Worm (Caenorhabditis elegans) whole organism, L3 larva: ENCODE results near the gene Y70G10A.4.
"Not testable (repeated sequence)": the region's sequence is repeated elsewhere in the genome, so short reads cannot be mapped to it uniquely, and the experiment has no call there.

Source experiments
- R02D3.7 ChIP-seq: fragments of 150-350 bp; optimal IDR thresholded peaks from 2 replicates; lab custom pipeline; 2014; ENCODE audit warnings: missing biosample characterization, missing genetic modification characterization
- ZK546.5 ChIP-seq: sonication (generic microtip); optimal IDR thresholded peaks from 2 replicates; lab custom pipeline; 2017; ENCODE audit warnings: missing biosample characterization, missing genetic modification characterization
- aly-2 ChIP-seq: fragments of 150-350 bp; optimal IDR thresholded peaks from 2 replicates; lab custom pipeline; 2014; ENCODE audit warnings: missing biosample characterization, missing genetic modification characterization
- ama-1 ChIP-seq: fragments of 150-350 bp; optimal IDR thresholded peaks from 2 replicates; lab custom pipeline; 2018
- ceh-28 ChIP-seq: fragments of 150-350 bp; optimal IDR thresholded peaks from 2 replicates; lab custom pipeline; 2014; ENCODE audit warnings: missing biosample characterization, missing genetic modification reagents, missing genetic modification characterization
- ceh-82 ChIP-seq: fragments of 150-350 bp; optimal IDR thresholded peaks from 2 replicates; lab custom pipeline; 2014; ENCODE audit warnings: missing biosample characterization, missing genetic modification characterization
- daf-12 ChIP-seq: fragments of 150-350 bp; optimal IDR thresholded peaks from 2 replicates; lab custom pipeline; 2014; ENCODE audit warnings: missing biosample characterization, missing genetic modification reagents, missing genetic modification characterization
- egl-27 ChIP-seq: sonication (generic microtip); optimal IDR thresholded peaks from 4 replicates; lab custom pipeline; 2017; ENCODE audit warnings: missing biosample characterization, missing genetic modification reagents, missing genetic modification characterization
- egl-5 ChIP-seq: fragments of 150-350 bp; optimal IDR thresholded peaks from 2 replicates; lab custom pipeline; 2017; ENCODE audit warnings: missing biosample characterization, missing genetic modification reagents, missing genetic modification characterization, inconsistent platforms
- elt-1 ChIP-seq: fragments of 150-350 bp; optimal IDR thresholded peaks from 2 replicates; lab custom pipeline; 2014; ENCODE audit warnings: missing biosample characterization, missing genetic modification characterization
- elt-2 ChIP-seq: sonication (generic microtip); optimal IDR thresholded peaks from 2 replicates; lab custom pipeline; 2016; ENCODE audit warnings: missing genetic modification reagents, mild to moderate bottlenecking, missing genetic modification characterization, missing compliant biosample characterization
- elt-3 ChIP-seq, 3 experiments: fragments of 150-350 bp in 1 of 3; sonication (generic microtip) in 2 of 3; optimal IDR thresholded peaks; 2 replicates in 2 of 3; 4 replicates in 1 of 3; lab custom pipeline; 2014 to 2017; ENCODE audit warnings: missing biosample characterization in 3 of 3, missing genetic modification characterization in 3 of 3
- eor-1 ChIP-seq, 2 experiments: fragments of 150-350 bp; optimal IDR thresholded peaks; 2 replicates each; lab custom pipeline; 2014 to 2018; ENCODE audit warnings: missing biosample characterization in 2 of 2, missing genetic modification characterization in 2 of 2
- hmg-11 ChIP-seq: sonication (generic microtip); optimal IDR thresholded peaks from 2 replicates; lab custom pipeline; 2016; ENCODE audit warnings: missing genetic modification characterization, missing compliant biosample characterization
- jun-1 ChIP-seq: fragments of 150-350 bp; optimal IDR thresholded peaks from 2 replicates; lab custom pipeline; 2014; ENCODE audit warnings: missing biosample characterization, missing genetic modification reagents, missing genetic modification characterization
- lin-15B ChIP-seq: fragments of 150-350 bp; optimal IDR thresholded peaks from 2 replicates; lab custom pipeline; 2014; ENCODE audit warnings: missing biosample characterization, missing genetic modification characterization
- lin-39 ChIP-seq: fragments of 150-350 bp; optimal IDR thresholded peaks from 2 replicates; lab custom pipeline; 2018; ENCODE audit warnings: missing biosample characterization, missing genetic modification reagents, missing genetic modification characterization
- lsy-12 ChIP-seq: sonication (generic microtip); optimal IDR thresholded peaks from 2 replicates; lab custom pipeline; 2016; ENCODE audit warnings: mild to moderate bottlenecking, missing genetic modification characterization, missing compliant biosample characterization
- mdl-1 ChIP-seq: fragments of 150-350 bp; optimal IDR thresholded peaks from 2 replicates; lab custom pipeline; 2014; ENCODE audit warnings: missing biosample characterization, missing genetic modification characterization
- nfya-1 ChIP-seq: sonication (generic microtip); optimal IDR thresholded peaks from 2 replicates; lab custom pipeline; 2017; ENCODE audit warnings: missing genetic modification characterization, mild to moderate bottlenecking, missing compliant biosample characterization, antibody characterized with exemption, moderate library complexity; ENCODE audit not compliant: insufficient read depth
- nhr-11 ChIP-seq: fragments of 150-350 bp; optimal IDR thresholded peaks from 2 replicates; lab custom pipeline; 2014; ENCODE audit warnings: missing biosample characterization, missing genetic modification characterization
- nhr-23 ChIP-seq: fragments of 150-350 bp; optimal IDR thresholded peaks from 2 replicates; lab custom pipeline; 2014; ENCODE audit warnings: missing biosample characterization, missing genetic modification reagents, missing genetic modification characterization
- nhr-25 ChIP-seq: sonication (generic microtip); optimal IDR thresholded peaks from 2 replicates; lab custom pipeline; 2017; ENCODE audit warnings: missing biosample characterization, missing genetic modification characterization
- nhr-43 ChIP-seq: sonication (generic microtip); optimal IDR thresholded peaks from 2 replicates; lab custom pipeline; 2016; ENCODE audit warnings: mild to moderate bottlenecking, missing genetic modification characterization, missing compliant biosample characterization; ENCODE audit not compliant: poor library complexity, severe bottlenecking
- nhr-67 ChIP-seq: fragments of 150-350 bp; optimal IDR thresholded peaks from 2 replicates; lab custom pipeline; 2014; ENCODE audit warnings: missing biosample characterization, missing genetic modification characterization
- nhr-76 ChIP-seq: fragments of 150-350 bp; sonication (generic microtip); optimal IDR thresholded peaks from 5 replicates; lab custom pipeline; 2014; ENCODE audit warnings: missing biosample characterization, missing genetic modification characterization
- nhr-77 ChIP-seq: fragments of 150-350 bp; optimal IDR thresholded peaks from 2 replicates; lab custom pipeline; 2014; ENCODE audit warnings: missing biosample characterization, missing genetic modification characterization
- pha-4 ChIP-seq: fragments of 150-350 bp; optimal IDR thresholded peaks from 2 replicates; lab custom pipeline; 2014; ENCODE audit warnings: missing biosample characterization, missing genetic modification reagents, missing genetic modification characterization
- sea-2 ChIP-seq: fragments of 150-350 bp; sonication (generic microtip); optimal IDR thresholded peaks from 4 replicates; lab custom pipeline; 2014; ENCODE audit warnings: missing biosample characterization, missing genetic modification reagents, missing genetic modification characterization
- skn-1 ChIP-seq: fragments of 150-350 bp; optimal IDR thresholded peaks from 2 replicates; lab custom pipeline; 2014; ENCODE audit warnings: missing biosample characterization, missing genetic modification characterization
- tbx-2 ChIP-seq: sonication (generic microtip); optimal IDR thresholded peaks from 2 replicates; lab custom pipeline; 2016; ENCODE audit warnings: mild to moderate bottlenecking, missing genetic modification characterization, missing compliant biosample characterization
- unc-62 ChIP-seq: fragments of 150-350 bp; sonication (generic microtip); optimal IDR thresholded peaks from 4 replicates; lab custom pipeline; 2014; ENCODE audit warnings: missing biosample characterization, missing genetic modification reagents, missing genetic modification characterization
- zag-1 ChIP-seq: fragments of 150-350 bp; optimal IDR thresholded peaks from 2 replicates; lab custom pipeline; 2014; ENCODE audit warnings: missing biosample characterization, missing genetic modification characterization

Y70G10A.4 gene

ce11 chrIII:10221860-10222259 lies at the start of gene Y70G10A.4:
Gene Y70G10A.4, plus strand, starts transcription at chrIII:10222160.
- TF ChIP-seq R02D3.7, nhr-77, aly-2 (tag; lab: Kevin White, UChicago): not testable (repeated sequence)

- no peak for TF ChIP-seq hmg-11 (tag; lab: Kevin White, UChicago)
- no peak for TF ChIP-seq skn-1 (tag; lab: Kevin White, UChicago)
- no peak for TF ChIP-seq daf-12 (tag; lab: Kevin White, UChicago)
- no peak for TF ChIP-seq eor-1 (tag; optimal IDR thresholded peaks at IDR 0.05; lab: Kevin White, UChicago)
- TF ChIP-seq nhr-76 (tag; lab: Kevin White, UChicago), result no peak
- TF ChIP-seq jun-1 (tag; lab: Kevin White, UChicago), result no peak
- TF ChIP-seq nhr-43 (tag; lab: Kevin White, UChicago), result no peak
- TF ChIP-seq mdl-1 (tag; lab: Kevin White, UChicago), result no peak
- no peak for TF ChIP-seq nhr-67 (tag; lab: Kevin White, UChicago)
- TF ChIP-seq ceh-28, result no peak
- TF ChIP-seq elt-2 (tag; lab: Kevin White, UChicago), result no peak
These were observed 43.9 kb upstream of the Y70G10A.4 start for ce11 chrIII:10178023-10178422.

ce11 chrIII:10178552-10178951 lies 43.4 kb upstream of the Y70G10A.4 start:
- no peak for TF ChIP-seq egl-5
- no peak for TF ChIP-seq nhr-77 (tag; lab: Kevin White, UChicago)
- TF ChIP-seq daf-12 (tag; lab: Kevin White, UChicago), result no peak
- no peak for TF ChIP-seq elt-1
- TF ChIP-seq pha-4 (tag; lab: Kevin White, UChicago), result no peak
- TF ChIP-seq eor-1 (tag; optimal IDR thresholded peaks at IDR 0.05; lab: Kevin White, UChicago), result no peak
- TF ChIP-seq aly-2 (tag; lab: Kevin White, UChicago), result no peak

- TF ChIP-seq egl-5 (no peak), nhr-11 (tag; lab: Kevin White, UChicago) (no peak), elt-2 (tag; lab: Kevin White, UChicago) (no peak), ZK546.5 (no peak), skn-1 (tag; lab: Kevin White, UChicago) (no peak), eor-1 (tag; optimal IDR thresholded peaks at IDR 0.05; lab: Kevin White, UChicago) (no peak), zag-1 (no peak), lin-39 (tag; lab: Kevin White, UChicago) (no peak), unc-62 (GFP tag; lab: Kevin White, UChicago) (no peak), sea-2 (no peak)
These were observed 42.5 kb upstream of the Y70G10A.4 start for ce11 chrIII:10179444-10179843.

DNA sequence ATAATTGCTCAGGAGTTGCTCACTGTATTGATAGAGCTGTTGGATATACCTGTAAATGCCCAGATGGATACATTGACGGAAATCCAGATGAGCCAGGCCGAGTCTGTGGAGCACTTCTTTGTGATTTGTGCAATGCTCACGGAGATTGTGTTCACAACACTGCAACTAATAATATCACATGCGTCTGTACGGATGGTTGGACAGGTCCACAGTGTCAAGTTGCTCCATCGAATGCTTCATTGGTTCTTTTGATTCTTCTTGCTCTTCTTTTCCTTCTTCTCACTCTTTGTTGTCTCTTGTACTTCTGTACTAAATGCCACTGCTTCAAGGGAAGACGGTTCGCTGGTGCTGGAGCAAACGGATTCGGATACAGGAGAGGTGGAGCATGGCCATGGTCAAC lies 40.1 kb upstream of the Y70G10A.4 start:
- TF ChIP-seq ama-1 (lab: Kevin White, UChicago) (no peak), lsy-12 (no peak), sea-2 (no peak), egl-5 (no peak), nhr-76 (tag; lab: Kevin White, UChicago) (no peak), aly-2 (tag; lab: Kevin White, UChicago) (no peak), ZK546.5 (no peak), tbx-2 (no peak), daf-12 (tag; lab: Kevin White, UChicago) (no peak), elt-3 (tag; optimal IDR thresholded peaks at IDR 0.05; lab: Kevin White, UChicago) (no peak), nhr-25 (tag; lab: Kevin White, UChicago) (no peak), R02D3.7 (tag; lab: Kevin White, UChicago) (no peak), nhr-43 (tag; lab: Kevin White, UChicago) (no peak), egl-27 (no peak), lin-15B (no peak), ceh-82 (tag; lab: Kevin White, UChicago) (no peak), nhr-23 (tag; lab: Kevin White, UChicago) (no peak), nfya-1 (tag; lab: Kevin White, UChicago) (no peak)
